Worm (Caenorhabditis elegans) whole organism, young adult: ENCODE measurements around the gene dhps-1.

Experiments used
- T07F8.4 ChIP-seq: sonication (generic microtip); optimal IDR thresholded peaks from 2 replicates; lab custom pipeline; 2016; ENCODE audit warnings: mild to moderate bottlenecking, missing genetic modification characterization, moderate library complexity, missing compliant biosample characterization
- akir-1 ChIP-seq: fragments of 200-800 bp; sonication (Bioruptor generic); optimal IDR thresholded peaks from 2 replicates; lab custom pipeline; 2018; ENCODE audit warnings: mild to moderate bottlenecking, missing genetic modification characterization, moderate library complexity, missing compliant biosample characterization
- ama-1 ChIP-seq, 3 experiments: fragments of 150-350 bp in 1 of 3; sonication (generic microtip) in 2 of 3; optimal IDR thresholded peaks; 2 replicates each; lab custom pipeline; 2014 to 2018; ENCODE audit warnings: missing biosample characterization in 2 of 3, missing genetic modification characterization in 2 of 3, missing genetic modification reagents in 2 of 3
- unc-62 ChIP-seq: fragments of 150-350 bp; optimal IDR thresholded peaks from 2 replicates; lab custom pipeline; 2014; ENCODE audit warnings: missing biosample characterization, missing genetic modification reagents, missing genetic modification characterization

- TF ChIP-seq akir-1 (no peak), ama-1 (optimal IDR thresholded peaks at IDR 0.05; lab: Kevin White, UChicago) (no peak), ama-1 (GFP tag; optimal IDR thresholded peaks at IDR 0.05; lab: Kevin White, UChicago) (no peak), unc-62 (no peak), T07F8.4 (tag; lab: Kevin White, UChicago) (no peak)
These were observed 44.3 kb upstream of the dhps-1 start, which contains the start of gene W03C9.8 for ce11 chrII:11948459-11948858.
